Fruit fly (Drosophila melanogaster): ENCODE results near the gene Prps.

Prps gene

DNA sequence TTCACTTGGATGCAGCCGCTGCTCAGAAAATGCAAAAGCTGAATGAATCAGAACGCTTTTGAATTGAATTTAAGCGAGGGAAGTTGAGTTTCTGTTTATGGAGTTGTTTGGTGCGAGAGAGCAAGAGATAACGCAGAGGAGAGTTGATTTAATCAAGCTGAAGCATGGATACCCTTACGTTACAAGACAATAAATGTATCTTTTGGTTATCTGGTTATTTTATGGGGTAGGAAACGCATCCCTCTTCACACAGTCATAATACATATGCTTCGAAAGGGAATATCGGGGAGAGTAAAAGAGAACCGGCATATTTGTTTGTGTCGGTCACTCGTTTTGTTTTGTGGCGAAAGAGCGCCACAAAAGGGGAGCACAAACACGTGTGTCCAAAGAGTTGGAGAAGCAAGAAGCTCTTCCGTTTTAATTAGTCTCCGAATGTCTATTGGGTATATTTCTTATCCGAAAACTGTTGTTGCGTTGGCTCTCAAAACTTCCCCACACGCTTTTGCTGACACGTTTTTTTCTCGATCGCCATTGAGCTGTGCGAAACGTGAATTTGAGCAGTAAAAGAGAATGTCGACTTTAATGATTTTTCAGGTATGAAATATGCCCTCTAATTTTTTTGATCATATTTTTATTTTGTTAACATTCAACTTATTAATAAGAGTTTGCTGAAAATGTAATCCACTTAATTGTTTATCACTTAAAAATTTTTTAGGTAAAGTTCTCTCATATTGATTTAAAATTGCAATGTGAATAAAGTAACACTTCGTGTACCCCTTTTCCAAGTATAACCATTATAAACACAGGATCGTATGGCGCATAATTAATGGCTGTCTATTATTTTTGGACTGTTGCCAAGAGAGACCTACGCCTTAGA lies at the start of gene Prps (continued):
- TF ChIP-seq Aef1 (GFP tag; IDR thresholded peaks at IDR 0.05): peak; percentile 68; the same call in 2 of the 3 replicates
- peak; percentile 68 for TF ChIP-seq sug (tag; optimal IDR thresholded peaks at IDR 0.05)
- TF ChIP-seq Lim3 (GFP tag; IDR thresholded peaks at IDR 0.05): no peak
- TF ChIP-seq zfh2 (GFP tag; optimal IDR thresholded peaks at IDR 0.05): peak; percentile 51
- TF ChIP-seq CTCF (GFP tag; optimal IDR thresholded peaks at IDR 0.05): peak; percentile 17
- TF ChIP-seq CG32532 (GFP tag; IDR thresholded peaks at IDR 0.05): peak; percentile 90
- TF ChIP-seq nmo (GFP tag; optimal IDR thresholded peaks at IDR 0.05): peak; percentile 27
- TF ChIP-seq dm (GFP tag; optimal IDR thresholded peaks at IDR 0.05): peak; percentile 38
- TF ChIP-seq Dbx (GFP tag; IDR thresholded peaks at IDR 0.05): peak; percentile 82
- peak; percentile 66 for TF ChIP-seq peb (GFP tag; IDR thresholded peaks at IDR 0.05)
- peak; percentile 46 for TF ChIP-seq CG1602 (GFP tag; optimal IDR thresholded peaks at IDR 0.05)
- peak; percentile 22 for TF ChIP-seq CG15011 (GFP tag; optimal IDR thresholded peaks at IDR 0.05)
- TF ChIP-seq disco-r (GFP tag; optimal IDR thresholded peaks at IDR 0.05): peak; percentile 59
- no peak for TF ChIP-seq CG4404 (GFP tag; IDR thresholded peaks at IDR 0.05)
- peak; percentile 80 for TF ChIP-seq unpg (GFP tag; optimal IDR thresholded peaks at IDR 0.05)
- TF ChIP-seq fd102C (GFP tag; optimal IDR thresholded peaks at IDR 0.05): no peak
- peak; percentile 74 for TF ChIP-seq az2 (GFP tag; optimal IDR thresholded peaks at IDR 0.05)
- TF ChIP-seq Ptx1 (GFP tag; IDR thresholded peaks at IDR 0.05): peak; percentile 76
- no peak for TF ChIP-seq Ssrp (tag; optimal IDR thresholded peaks at IDR 0.05)
- peak; percentile 72 for TF ChIP-seq CG9609 (GFP tag; optimal IDR thresholded peaks at IDR 0.05)
- TF ChIP-seq Mad (GFP tag; optimal IDR thresholded peaks at IDR 0.05): peak; percentile 24
- TF ChIP-seq bcd (GFP tag; optimal IDR thresholded peaks at IDR 0.05): peak; percentile 68
- peak; percentile 64 for TF ChIP-seq grau (tag; optimal IDR thresholded peaks at IDR 0.05)
- peak; percentile 54 for TF ChIP-seq Deaf1 (tag; optimal IDR thresholded peaks at IDR 0.05)
- peak; percentile 70 for TF ChIP-seq scrt (GFP tag; optimal IDR thresholded peaks at IDR 0.05)
- peak; percentile 33 for TF ChIP-seq emc (GFP tag; optimal IDR thresholded peaks at IDR 0.05)
- TF ChIP-seq kni (GFP tag; optimal IDR thresholded peaks at IDR 0.05): peak; percentile 66
- TF ChIP-seq CG13624 (GFP tag; optimal IDR thresholded peaks at IDR 0.05): peak; percentile 81
- peak; percentile 70; the same call in 2 of the 3 replicates for TF ChIP-seq ase (GFP tag; IDR thresholded peaks at IDR 0.05)
- peak; percentile 52 for TF ChIP-seq ssp (GFP tag; IDR thresholded peaks at IDR 0.05)
- peak; percentile 36 for TF ChIP-seq Abd-B (GFP tag; optimal IDR thresholded peaks at IDR 0.05)
- TF ChIP-seq Usf (GFP tag; optimal IDR thresholded peaks at IDR 0.05): no peak
- TF ChIP-seq lov (optimal IDR thresholded peaks at IDR 0.05): no peak
- peak; percentile 78; the same call in 2 of the 3 replicates for TF ChIP-seq lov (GFP tag; IDR thresholded peaks at IDR 0.05)
- TF ChIP-seq btn (GFP tag; optimal IDR thresholded peaks at IDR 0.05): peak; percentile 65
- TF ChIP-seq crp (GFP tag; optimal IDR thresholded peaks at IDR 0.05): peak in 1 of 2 experiments; percentile 7
- peak; percentile 65 for TF ChIP-seq odd (GFP tag; optimal IDR thresholded peaks at IDR 0.05)
- peak; percentile 90 for TF ChIP-seq nom (GFP tag; optimal IDR thresholded peaks at IDR 0.05)
- peak; percentile 87 for TF ChIP-seq HLH3B (GFP tag; IDR thresholded peaks at IDR 0.05)
- no peak for TF ChIP-seq klu (GFP tag; IDR thresholded peaks at IDR 0.05)
- TF ChIP-seq CG4282 (GFP tag; optimal IDR thresholded peaks at IDR 0.05): peak; percentile 79
- no peak for TF ChIP-seq h (optimal IDR thresholded peaks at IDR 0.05)
- TF ChIP-seq CG9817 (tag; optimal IDR thresholded peaks at IDR 0.05): peak; percentile 52
- peak; percentile 74 for TF ChIP-seq NC2β (GFP tag; optimal IDR thresholded peaks at IDR 0.05)
- TF ChIP-seq slou (GFP tag; optimal IDR thresholded peaks at IDR 0.05): peak; percentile 8
- TF ChIP-seq kah (GFP tag; optimal IDR thresholded peaks at IDR 0.05): peak; percentile 50
- TF ChIP-seq pzg (GFP tag; optimal IDR thresholded peaks at IDR 0.05): peak; percentile 2
- TF ChIP-seq CG1647 (GFP tag; optimal IDR thresholded peaks at IDR 0.05): peak; percentile 79
- TF ChIP-seq MBD-R2 (GFP tag; IDR thresholded peaks at IDR 0.05): peak; percentile 51; the same call in 1 of the 2 replicates
- TF ChIP-seq Med (GFP tag): peak; percentile 97
- TF ChIP-seq CG8478 (optimal IDR thresholded peaks at IDR 0.05): no peak

Data from whole organism, embryonic.